Worm (Caenorhabditis elegans) whole organism, late embryonic: ENCODE measurements around the gene oga-1.

Experiments used
- C38D4.7 ChIP-seq: fragments of 200-800 bp; sonication (Bioruptor generic); optimal IDR thresholded peaks from 2 replicates; lab custom pipeline; 2018; ENCODE audit warnings: mild to moderate bottlenecking, missing genetic modification characterization, moderate library complexity, missing compliant biosample characterization
- F13H6.1 ChIP-seq: sonication (generic microtip); optimal IDR thresholded peaks from 2 replicates; lab custom pipeline; 2016; ENCODE audit warnings: missing genetic modification characterization, missing compliant biosample characterization
- K02D7.2 ChIP-seq: sonication (generic microtip); optimal IDR thresholded peaks from 2 replicates; lab custom pipeline; 2017; ENCODE audit warnings: mild to moderate bottlenecking, missing genetic modification characterization, missing compliant biosample characterization
- K09A11.1 ChIP-seq: sonication (generic microtip); optimal IDR thresholded peaks from 2 replicates; lab custom pipeline; 2017; ENCODE audit warnings: antibody characterized with exemption, mild to moderate bottlenecking, missing genetic modification characterization, missing compliant biosample characterization; ENCODE audit not compliant: insufficient read depth
- ama-1 ChIP-seq: fragments of 150-350 bp; optimal IDR thresholded peaks from 2 replicates; lab custom pipeline; 2014
- ceh-14 ChIP-seq: sonication (generic microtip); optimal IDR thresholded peaks from 2 replicates; lab custom pipeline; 2016; ENCODE audit warnings: missing genotype, missing genetic modification characterization, missing compliant biosample characterization
- ceh-18 ChIP-seq: sonication (generic microtip); optimal IDR thresholded peaks from 2 replicates; lab custom pipeline; 2016; ENCODE audit warnings: missing genetic modification characterization, missing compliant biosample characterization
- ceh-19 ChIP-seq: fragments of 200-800 bp; sonication (Bioruptor generic); optimal IDR thresholded peaks from 2 replicates; lab custom pipeline; 2018; ENCODE audit warnings: mild to moderate bottlenecking, missing genetic modification characterization, missing compliant biosample characterization
- ceh-24 ChIP-seq: sonication (generic microtip); optimal IDR thresholded peaks from 2 replicates; lab custom pipeline; 2016; ENCODE audit warnings: mild to moderate bottlenecking, missing genetic modification characterization, missing compliant biosample characterization
- ceh-31 ChIP-seq: sonication (generic microtip); optimal IDR thresholded peaks from 2 replicates; lab custom pipeline; 2016; ENCODE audit warnings: missing genetic modification characterization, missing compliant biosample characterization
- dve-1 ChIP-seq: sonication (generic microtip); optimal IDR thresholded peaks from 2 replicates; lab custom pipeline; 2017; ENCODE audit warnings: antibody characterized with exemption, mild to moderate bottlenecking, missing genetic modification characterization, missing compliant biosample characterization
- elt-2 ChIP-seq: sonication (generic microtip); optimal IDR thresholded peaks from 2 replicates; lab custom pipeline; 2016; ENCODE audit warnings: missing genetic modification reagents, missing genetic modification characterization, missing compliant biosample characterization
- elt-4 ChIP-seq: sonication (generic microtip); optimal IDR thresholded peaks from 2 replicates; lab custom pipeline; 2016; ENCODE audit warnings: missing genetic modification characterization, missing compliant biosample characterization
- fax-1 ChIP-seq: sonication (generic microtip); optimal IDR thresholded peaks from 2 replicates; lab custom pipeline; 2016; ENCODE audit warnings: missing genotype, missing genetic modification characterization, missing compliant biosample characterization
- fkh-10 ChIP-seq: fragments of 150-350 bp; optimal IDR thresholded peaks from 2 replicates; lab custom pipeline; 2014; ENCODE audit warnings: missing biosample characterization, missing genetic modification reagents, missing genetic modification characterization
- fkh-6 ChIP-seq: sonication (generic microtip); optimal IDR thresholded peaks from 2 replicates; lab custom pipeline; 2016; ENCODE audit warnings: missing genetic modification characterization, missing compliant biosample characterization
- gmeb-2 ChIP-seq: sonication (generic microtip); optimal IDR thresholded peaks from 2 replicates; lab custom pipeline; 2016; ENCODE audit warnings: missing genetic modification characterization, inconsistent platforms, missing compliant biosample characterization
- hlh-15 ChIP-seq: sonication (generic microtip); optimal IDR thresholded peaks from 2 replicates; lab custom pipeline; 2016; ENCODE audit warnings: missing genetic modification characterization, missing compliant biosample characterization
- hlh-8 ChIP-seq: sonication (generic microtip); optimal IDR thresholded peaks from 2 replicates; lab custom pipeline; 2016; ENCODE audit warnings: missing genotype, missing genetic modification characterization, missing compliant biosample characterization
- madf-2 ChIP-seq: sonication (generic microtip); optimal IDR thresholded peaks from 2 replicates; lab custom pipeline; 2017; ENCODE audit warnings: missing genetic modification characterization, missing compliant biosample characterization
- nfya-1 ChIP-seq: sonication (generic microtip); optimal IDR thresholded peaks from 2 replicates; lab custom pipeline; 2017; ENCODE audit warnings: missing genetic modification characterization, mild to moderate bottlenecking, missing compliant biosample characterization, antibody characterized with exemption, moderate library complexity
- nhr-232 ChIP-seq: sonication (generic microtip); optimal IDR thresholded peaks from 2 replicates; lab custom pipeline; 2016; ENCODE audit warnings: missing genetic modification characterization, missing compliant biosample characterization
- pag-3 ChIP-seq: sonication (generic microtip); optimal IDR thresholded peaks from 2 replicates; lab custom pipeline; 2016; ENCODE audit warnings: missing compliant biosample characterization, missing genetic modification characterization, borderline replicate concordance
- pax-1 ChIP-seq: fragments of 150-350 bp; optimal IDR thresholded peaks from 2 replicates; lab custom pipeline; 2014; ENCODE audit warnings: missing biosample characterization, missing genetic modification characterization
- pqm-1 ChIP-seq: sonication (generic microtip); optimal IDR thresholded peaks from 2 replicates; lab custom pipeline; 2016; ENCODE audit warnings: missing genetic modification characterization, missing compliant biosample characterization
- pros-1 ChIP-seq: fragments of 150-350 bp; optimal IDR thresholded peaks from 2 replicates; lab custom pipeline; 2014; ENCODE audit warnings: missing biosample characterization, missing genetic modification reagents, missing genetic modification characterization
- ref-2 ChIP-seq: sonication (generic microtip); optimal IDR thresholded peaks from 2 replicates; lab custom pipeline; 2016; ENCODE audit warnings: missing genetic modification characterization, missing compliant biosample characterization
- sdc-2 ChIP-seq: sonication (generic microtip); optimal IDR thresholded peaks from 2 replicates; lab custom pipeline; 2016; ENCODE audit warnings: missing genotype, missing genetic modification characterization, missing compliant biosample characterization
- syd-9 ChIP-seq: sonication (generic microtip); optimal IDR thresholded peaks from 2 replicates; lab custom pipeline; 2016; ENCODE audit warnings: mild to moderate bottlenecking, missing genetic modification characterization, moderate library complexity, missing compliant biosample characterization
- tbx-7 ChIP-seq: sonication (generic microtip); optimal IDR thresholded peaks from 2 replicates; lab custom pipeline; 2016; ENCODE audit warnings: missing genotype, missing genetic modification characterization, missing compliant biosample characterization
- ttx-3 ChIP-seq: sonication (generic microtip); optimal IDR thresholded peaks from 2 replicates; lab custom pipeline; 2016; ENCODE audit warnings: missing genetic modification reagents, missing genetic modification characterization, missing compliant biosample characterization
- unc-3 ChIP-seq, 2 experiments: fragments of 200-800 bp in 1 of 2; sonication (Bioruptor generic) in 1 of 2; sonication (generic microtip) in 1 of 2; conservative IDR thresholded peaks in 1 of 2; optimal IDR thresholded peaks in 1 of 2; 2 replicates each; pipeline versions ENCODE4 v1.3.6 to Lab custom; 2016 to 2022; ENCODE audit warnings: missing compliant biosample characterization in 2 of 2, missing genetic modification characterization in 2 of 2, missing genetic modification reagents in 1 of 2
- unc-42 ChIP-seq: sonication (generic microtip); optimal IDR thresholded peaks from 2 replicates; lab custom pipeline; 2016; ENCODE audit warnings: missing genotype, missing genetic modification characterization, missing compliant biosample characterization
- unc-55 ChIP-seq: sonication (generic microtip); optimal IDR thresholded peaks from 2 replicates; lab custom pipeline; 2017; ENCODE audit warnings: missing biosample characterization, missing genetic modification reagents, missing genetic modification characterization
- zip-5 ChIP-seq: sonication (generic microtip); optimal IDR thresholded peaks from 2 replicates; lab custom pipeline; 2016; ENCODE audit warnings: missing genetic modification characterization, missing compliant biosample characterization

Gene oga-1

DNA sequence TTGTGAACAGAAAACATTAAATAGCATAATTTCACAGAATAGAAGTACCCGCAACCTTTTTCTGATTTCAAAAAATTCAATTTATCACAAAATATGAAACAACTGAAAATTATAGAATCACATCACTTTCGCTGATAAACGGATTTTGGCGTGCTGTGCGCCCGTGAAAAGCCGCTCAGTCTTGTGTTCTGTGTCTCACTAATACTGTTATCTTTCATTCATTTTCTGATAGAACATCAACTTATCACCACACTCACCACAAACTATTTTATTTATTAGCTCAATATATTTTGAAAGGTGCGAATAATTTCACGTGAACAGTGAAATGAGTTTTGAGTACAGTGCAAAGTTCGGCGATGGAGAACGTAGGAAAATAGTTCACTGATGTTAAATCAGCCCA, 16.9 kb upstream of the oga-1 start:
- TF ChIP-seq unc-55 (no peak), ref-2 (no peak), elt-2 (peak; percentile 25)

DNA sequence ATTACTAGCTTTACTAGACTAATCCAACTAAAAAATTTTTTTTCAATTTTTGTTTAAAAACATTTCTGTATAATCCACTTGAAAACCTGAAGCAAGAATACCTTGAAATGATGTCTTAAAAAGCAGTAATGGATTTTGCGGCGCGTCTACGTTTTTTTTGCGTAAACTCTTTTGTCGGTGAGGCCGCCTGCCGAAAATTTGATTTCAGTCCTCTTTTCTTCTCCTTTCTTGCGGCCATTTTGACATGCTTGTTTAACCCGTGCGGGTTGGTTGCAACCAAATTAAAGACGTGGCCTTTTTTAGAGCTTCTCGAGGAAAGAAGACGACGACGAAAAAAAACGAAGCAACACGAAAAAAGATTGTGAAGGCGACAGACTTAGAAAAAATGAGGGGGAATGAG, 13.9 kb upstream of the oga-1 start:
- no peak for TF ChIP-seq ttx-3 (tag; lab: Kevin White, UChicago)
- TF ChIP-seq ceh-24: no peak
- TF ChIP-seq dve-1 (tag; lab: Kevin White, UChicago): no peak
- TF ChIP-seq unc-42 (tag; lab: Kevin White, UChicago): peak; percentile 94
- TF ChIP-seq syd-9 (tag; lab: Kevin White, UChicago): no peak
- TF ChIP-seq K09A11.1 (tag; lab: Kevin White, UChicago): no peak

DNA sequence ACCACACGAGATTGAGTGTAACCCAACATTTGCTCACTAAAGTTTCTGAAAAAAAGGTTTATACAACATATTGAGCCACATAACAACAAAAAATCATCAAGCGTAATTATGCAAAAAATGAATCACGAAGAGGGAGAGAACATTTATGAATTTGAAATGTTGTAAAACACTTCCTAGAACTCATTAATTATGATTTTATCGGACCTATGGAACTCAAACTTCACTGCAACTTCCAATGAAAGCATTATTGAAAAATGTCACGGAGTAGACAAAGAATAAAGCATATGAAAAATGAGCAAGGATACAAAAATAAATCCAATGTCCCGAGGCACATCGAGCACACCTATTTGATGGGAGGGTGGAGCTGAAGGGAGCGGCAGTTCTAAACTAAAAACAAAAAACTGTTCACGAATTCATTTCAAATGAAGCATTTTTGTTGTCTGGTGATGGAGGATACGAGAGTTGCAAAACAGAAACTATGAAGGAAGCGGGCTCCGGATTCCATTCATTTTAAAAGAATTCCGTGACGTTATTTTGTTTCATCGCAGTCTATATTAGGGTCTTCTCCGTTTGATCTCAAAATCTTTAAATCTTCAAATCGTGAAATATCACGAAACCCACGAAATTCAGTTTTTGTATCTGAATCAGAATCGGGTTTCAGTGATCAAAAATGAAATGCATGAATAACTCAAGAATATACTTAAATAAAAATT, 2.8 kb upstream of the oga-1 start, which contains the start of gene flp-20:
Gene flp-20 (minus strand): TSS at position 51 of the 713 bp plus-strand sequence.
- no peak for TF ChIP-seq unc-55
- no peak for TF ChIP-seq gmeb-2 (tag; lab: Kevin White, UChicago)
- TF ChIP-seq hlh-15 (tag; lab: Kevin White, UChicago): no peak
- TF ChIP-seq nfya-1: no peak
- TF ChIP-seq sdc-2 (tag; lab: Kevin White, UChicago): no peak
- no peak for TF ChIP-seq fkh-10 (GFP tag; lab: Kevin White, UChicago)
- TF ChIP-seq nhr-232 (tag; lab: Kevin White, UChicago): no peak
- TF ChIP-seq C38D4.7 (GFP tag; lab: Kevin White, UChicago): no peak
- no peak for TF ChIP-seq pax-1
- TF ChIP-seq elt-2: no peak
- no peak for TF ChIP-seq pqm-1 (tag; lab: Kevin White, UChicago)
- TF ChIP-seq fax-1 (tag; lab: Kevin White, UChicago): no peak
- no peak for TF ChIP-seq pros-1
- TF ChIP-seq K02D7.2 (tag; lab: Kevin White, UChicago): no peak
- no peak for TF ChIP-seq zip-5 (tag; lab: Kevin White, UChicago)
- no peak for TF ChIP-seq elt-4 (tag; lab: Kevin White, UChicago)

DNA sequence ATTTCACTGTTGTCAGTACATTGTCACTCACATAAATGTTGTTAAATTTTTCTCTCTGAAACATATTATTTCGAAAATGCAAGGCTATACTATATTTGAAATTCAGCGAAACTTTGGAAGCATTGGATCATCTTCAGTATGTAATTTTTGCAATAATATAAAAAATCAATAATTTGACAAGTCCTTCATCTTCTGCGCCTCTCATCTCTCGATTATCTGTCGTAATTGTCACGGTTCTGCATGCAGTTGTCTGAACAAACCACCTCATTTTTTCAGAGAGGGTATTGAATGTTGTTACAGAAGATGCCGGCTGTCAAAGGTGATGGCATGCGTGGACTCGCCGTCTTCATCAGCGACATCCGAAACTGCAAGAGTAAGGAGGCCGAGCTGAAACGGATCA, 8.9 kb downstream of the oga-1 start, which contains the start of gene apa-2:
Gene apa-2 (plus strand): TSS at position 301 of the 400 bp plus-strand sequence.
- TF ChIP-seq C38D4.7 (GFP tag; lab: Kevin White, UChicago): no peak
- TF ChIP-seq F13H6.1 (tag; lab: Kevin White, UChicago): no peak
- no peak for TF ChIP-seq pag-3
- TF ChIP-seq ceh-19: no peak
- TF ChIP-seq madf-2 (tag; lab: Kevin White, UChicago): no peak
- no peak for TF ChIP-seq unc-3 (GFP tag; conservative IDR thresholded peaks at IDR 0.05; lab: Robert Waterston, UW)
- TF ChIP-seq unc-3 (tag; optimal IDR thresholded peaks at IDR 0.05; lab: Kevin White, UChicago): no peak
- no peak for TF ChIP-seq tbx-7 (tag; lab: Kevin White, UChicago)
- no peak for TF ChIP-seq ceh-18 (tag; lab: Kevin White, UChicago)
- TF ChIP-seq ceh-14: no peak
- no peak for TF ChIP-seq ceh-31 (tag; lab: Kevin White, UChicago)
- TF ChIP-seq fkh-10 (GFP tag; lab: Kevin White, UChicago): no peak
- TF ChIP-seq fkh-6 (tag; lab: Kevin White, UChicago): no peak
- no peak for TF ChIP-seq hlh-8 (tag; lab: Kevin White, UChicago)
- no peak for TF ChIP-seq ama-1 (lab: Kevin White, UChicago)
